Worm (Caenorhabditis elegans): ENCODE data around the gene Y55D5A.1.

Y55D5A.1 gene

ce11 chrIII:2975689-2976088 lies 6.5 kb upstream of the Y55D5A.1 start, which contains the start of gene Y55D5A.3:
Gene Y55D5A.3, minus strand, starts transcription at chrIII:2975789.
- TF ChIP-seq lsl-1 (GFP tag; optimal IDR thresholded peaks at IDR 0.05) (no peak), B0035.1 (tag; optimal IDR thresholded peaks at IDR 0.05) (no peak), snpc-1.1 (tag; optimal IDR thresholded peaks at IDR 0.05; ENCODE audit: insufficient read depth) (no peak), xnd-1 (tag; optimal IDR thresholded peaks at IDR 0.05) (no peak), B0019.2 (GFP tag; conservative IDR thresholded peaks at IDR 0.05) (no peak), akir-1 (GFP tag; optimal IDR thresholded peaks at IDR 0.05) (no peak), ceh-27 (GFP tag; optimal IDR thresholded peaks at IDR 0.05) (no peak), let-607 (tag; optimal IDR thresholded peaks at IDR 0.05) (no peak), unc-130 (GFP tag; optimal IDR thresholded peaks at IDR 0.05) (no peak), unc-62 (GFP tag; optimal IDR thresholded peaks at IDR 0.05) (no peak), F33H1.4 (GFP tag; IDR thresholded peaks at IDR 0.05) (no peak), tlf-1 (GFP tag; optimal IDR thresholded peaks at IDR 0.05) (no peak)

ce11 chrIII:2976176-2976575 lies 6.0 kb upstream of the Y55D5A.1 start:
- TF ChIP-seq nfya-2 (GFP tag; IDR thresholded peaks at IDR 0.05) (no peak), ztf-26 (tag; optimal IDR thresholded peaks at IDR 0.05) (no peak), lsl-1 (GFP tag; optimal IDR thresholded peaks at IDR 0.05) (no peak), pbrm-1 (GFP tag; IDR thresholded peaks at IDR 0.05) (no peak), B0261.1 (tag; optimal IDR thresholded peaks at IDR 0.05) (no peak), hlh-12 (tag; optimal IDR thresholded peaks at IDR 0.05) (no peak), lin-54 (GFP tag; optimal IDR thresholded peaks at IDR 0.05) (no peak), nhr-90 (tag; optimal IDR thresholded peaks at IDR 0.05) (no peak), cebp-2 (GFP tag; IDR thresholded peaks at IDR 0.05) (no peak), snpc-1.3 (tag; optimal IDR thresholded peaks at IDR 0.05; ENCODE audit: insufficient read depth) (no peak), snpc-4 (GFP tag; optimal IDR thresholded peaks at IDR 0.05) (no peak), snpc-4 (tag; optimal IDR thresholded peaks at IDR 0.05) (no peak), K11D2.4 (GFP tag; IDR thresholded peaks at IDR 0.05) (no peak), dpff-1 (tag; optimal IDR thresholded peaks at IDR 0.05) (no peak), Y53G8AR.9 (GFP tag; conservative IDR thresholded peaks at IDR 0.05) (no peak)

ce11 chrIII:2980927-2981326 lies 1.3 kb upstream of the Y55D5A.1 start:
- TF ChIP-seq madf-8 (GFP tag; conservative IDR thresholded peaks at IDR 0.05) (no peak), nfya-2 (GFP tag; IDR thresholded peaks at IDR 0.05) (no peak), F33H1.4 (GFP tag; IDR thresholded peaks at IDR 0.05) (no peak), F23B12.7 (tag; optimal IDR thresholded peaks at IDR 0.05; ENCODE audit: insufficient read depth) (no peak), madf-6 (GFP tag; IDR thresholded peaks at IDR 0.05) (no peak), pbrm-1 (GFP tag; IDR thresholded peaks at IDR 0.05) (no peak), hmg-20 (GFP tag; IDR thresholded peaks at IDR 0.05) (no peak), unc-130 (GFP tag; optimal IDR thresholded peaks at IDR 0.05) (no peak), B0336.3 (GFP tag; IDR thresholded peaks at IDR 0.05) (no peak), madf-10 (tag; optimal IDR thresholded peaks at IDR 0.05) (no peak)

- TF ChIP-seq lin-26 (GFP tag; IDR thresholded peaks at IDR 0.05) (no peak), attf-5 (GFP tag; optimal IDR thresholded peaks at IDR 0.05) (no peak), hmg-20 (GFP tag; IDR thresholded peaks at IDR 0.05) (no peak), dpff-1 (tag; optimal IDR thresholded peaks at IDR 0.05) (no peak)
Measured at ce11 chrIII:2983044-2983443, 835 bp downstream of the Y55D5A.1 start.
